Fruit fly (Drosophila melanogaster): ENCODE measurements around the gene Met75Cb.

DNA sequence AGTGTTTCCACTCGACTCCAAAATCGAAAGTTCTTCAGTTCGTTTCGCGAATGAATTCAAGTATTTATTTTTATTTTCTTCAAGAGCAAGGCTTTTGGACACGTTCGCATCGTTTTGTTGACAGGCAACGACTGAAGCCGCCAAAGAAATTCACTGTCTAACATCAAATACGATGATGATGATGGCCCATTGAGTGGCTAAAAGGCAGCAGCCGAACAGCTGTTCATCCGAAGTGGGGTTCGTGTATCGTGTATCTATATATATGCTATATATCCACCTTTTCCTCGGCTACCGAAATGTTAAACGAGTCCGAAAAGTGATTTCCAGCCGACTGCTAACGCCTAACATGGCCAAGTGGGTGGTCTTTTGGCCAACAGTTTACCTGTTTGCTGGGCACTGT, 33.0 kb upstream of the Met75Cb start, which contains the start of gene AstC-R2:
- no peak for TF ChIP-seq EcR (GFP tag; optimal IDR thresholded peaks at IDR 0.05)
- TF ChIP-seq CG14655 (GFP tag; optimal IDR thresholded peaks at IDR 0.05): no peak
- no peak for TF ChIP-seq fd96Ca (GFP tag; IDR thresholded peaks at IDR 0.05)
